Fruit fly (Drosophila melanogaster): ENCODE results near the gene CG6565.

Gene CG6565

DNA sequence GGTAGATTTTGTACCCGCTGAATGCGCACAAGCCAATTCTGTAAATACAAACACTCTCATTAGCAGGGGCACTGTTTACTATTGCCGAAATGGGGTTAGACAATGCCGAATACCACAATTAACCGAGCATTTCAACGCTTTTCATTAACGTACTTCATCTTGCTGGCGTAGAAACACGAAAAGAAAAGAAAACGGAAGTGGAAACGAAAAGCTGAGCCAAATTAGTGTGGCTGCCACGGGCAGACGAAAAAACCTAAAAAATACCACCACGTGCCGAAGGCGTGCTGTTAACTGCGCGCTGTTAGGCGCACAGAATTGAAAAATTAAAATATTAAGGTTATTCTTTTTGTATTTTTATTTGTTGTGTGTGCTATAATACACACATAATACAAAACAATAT is 21.1 kb downstream of the CG6565 start, which contains the start of gene RpL24 (continued):
- TF ChIP-seq MTF-1 (GFP tag; optimal IDR thresholded peaks at IDR 0.05; ENCODE audit: borderline replicate concordance) (peak; percentile 97), Hr3 (GFP tag; optimal IDR thresholded peaks at IDR 0.05) (peak; percentile 68), sr (GFP tag; IDR thresholded peaks at IDR 0.05) (peak; percentile 93), bowl (GFP tag; IDR thresholded peaks at IDR 0.05) (peak; percentile 75; the same call in 1 of the 2 replicates), gsb (GFP tag; IDR thresholded peaks at IDR 0.05) (peak; percentile 63), fru (optimal IDR thresholded peaks at IDR 0.05) (no peak), CG31388 (GFP tag; optimal IDR thresholded peaks at IDR 0.05) (peak; percentile 39), CrebB (tag; optimal IDR thresholded peaks at IDR 0.05) (peak; percentile 93), Xbp1 (GFP tag; optimal IDR thresholded peaks at IDR 0.05) (peak; percentile 87), unpg (GFP tag; optimal IDR thresholded peaks at IDR 0.05) (peak; percentile 90), fd64A (GFP tag; optimal IDR thresholded peaks at IDR 0.05) (peak; percentile 93), Spps (tag; optimal IDR thresholded peaks at IDR 0.05) (peak; percentile 79), CG10979 (tag; optimal IDR thresholded peaks at IDR 0.05) (peak; percentile 75), mld (GFP tag; IDR thresholded peaks at IDR 0.05; ENCODE audit: partially characterized antibody) (no peak), otp (GFP tag; IDR thresholded peaks at IDR 0.05) (peak; percentile 95), CG7556 (GFP tag; optimal IDR thresholded peaks at IDR 0.05) (peak; percentile 71), insv (GFP tag; optimal IDR thresholded peaks at IDR 0.05) (peak in 1 of 2 experiments; percentile 80), Jarid2 (GFP tag; optimal IDR thresholded peaks at IDR 0.05) (peak; percentile 80), twi (tag; optimal IDR thresholded peaks at IDR 0.05) (peak; percentile 73), tll (GFP tag; optimal IDR thresholded peaks at IDR 0.05) (peak in 1 of 2 experiments; percentile 17), az2 (GFP tag; optimal IDR thresholded peaks at IDR 0.05) (peak; percentile 82), CG11085 (GFP tag; IDR thresholded peaks at IDR 0.05) (peak; percentile 85), CG17361 (GFP tag; IDR thresholded peaks at IDR 0.05) (peak; percentile 83), HLH54F (GFP tag; optimal IDR thresholded peaks at IDR 0.05) (peak; percentile 83), sc (optimal IDR thresholded peaks at IDR 0.05) (no peak), sc (GFP tag; optimal IDR thresholded peaks at IDR 0.05) (peak; percentile 88), Dfd (GFP tag; optimal IDR thresholded peaks at IDR 0.05) (no peak), CG3065 (GFP tag; optimal IDR thresholded peaks at IDR 0.05) (peak; percentile 78), CG15479 (GFP tag; optimal IDR thresholded peaks at IDR 0.05) (peak; percentile 17), pan (optimal IDR thresholded peaks at IDR 0.05) (no peak), pan (GFP tag; optimal IDR thresholded peaks at IDR 0.05 in 1 of 2, IDR thresholded peaks at IDR 0.05 in 1 of 2) (peak in 1 of 2 experiments; percentile 88), gsb-n (tag; optimal IDR thresholded peaks at IDR 0.05) (peak; percentile 88), eve (GFP tag; optimal IDR thresholded peaks at IDR 0.05) (no peak), Ravus (GFP tag; IDR thresholded peaks at IDR 0.05) (peak; percentile 40; the same call in 1 of the 2 replicates), gcm2 (GFP tag; optimal IDR thresholded peaks at IDR 0.05) (peak; percentile 90), CG12659 (GFP tag; optimal IDR thresholded peaks at IDR 0.05) (peak; percentile 95), pb (GFP tag; optimal IDR thresholded peaks at IDR 0.05) (peak; percentile 90), PHDP (tag; optimal IDR thresholded peaks at IDR 0.05) (peak; percentile 91), CG3281 (GFP tag; optimal IDR thresholded peaks at IDR 0.05) (peak; percentile 96), TFAM (GFP tag; optimal IDR thresholded peaks at IDR 0.05) (peak; percentile 86), Oli (tag; optimal IDR thresholded peaks at IDR 0.05) (peak; percentile 71), pros (GFP tag; optimal IDR thresholded peaks at IDR 0.05) (no peak), bigmax (GFP tag; optimal IDR thresholded peaks at IDR 0.05) (peak; percentile 77), Atf6 (GFP tag; IDR thresholded peaks at IDR 0.05) (peak; percentile 90), pho (GFP tag; optimal IDR thresholded peaks at IDR 0.05) (peak; percentile 79), CG14965 (GFP tag; optimal IDR thresholded peaks at IDR 0.05; ENCODE audit: borderline replicate concordance) (peak; percentile 48), ato (GFP tag; IDR thresholded peaks at IDR 0.05; ENCODE audit: partially characterized antibody) (peak; percentile 36; the same call in 1 of the 2 replicates), CG17802 (tag; optimal IDR thresholded peaks at IDR 0.05) (peak; percentile 82), prd (optimal IDR thresholded peaks at IDR 0.05) (no peak), prd (GFP tag; IDR thresholded peaks at IDR 0.05) (peak; percentile 63; the same call in 2 of the 3 replicates), hbn (GFP tag; IDR thresholded peaks at IDR 0.05; ENCODE audit: partially characterized antibody) (no peak)
